In genomic region chrX:1908757-1909156, dm6 we compare ENCODE assay signal across 2 fruit fly cellular contexts.
TF ChIP-seq lines count a peak whose summit lies in the region.

Gene Edem1 (minus strand): TSS chrX:1908827.
Gene Rbcn-3B (plus strand): TSS chrX:1908920.

TF ChIP-seq in whole organism, embryonic, 481 proteins besides CTCF, POLR2A, EP300 and RAD21 (continued from another document):
- 0 out of 3 replicates have a peak, but pooled peaks have one; percentile 39 for TF ChIP-seq CG7963 (GFP tag; IDR thresholded peaks at IDR 0.05; lab: Robert Waterston, UW; ENCODE audit: partially characterized antibody)
- TF ChIP-seq inv (GFP tag; IDR thresholded peaks at IDR 0.05; lab: Robert Waterston, UW; ENCODE audit: partially characterized antibody) = peak; percentile 52; the same call in 1 of the 2 replicates
- peak; percentile 15 for TF ChIP-seq Max (GFP tag; optimal IDR thresholded peaks at IDR 0.05; lab: Kevin White, UChicago)
- no peak for TF ChIP-seq MTF-1 (GFP tag; optimal IDR thresholded peaks at IDR 0.05; lab: Kevin White, UChicago; ENCODE audit: borderline replicate concordance)
- TF ChIP-seq Pdp1 (GFP tag; optimal IDR thresholded peaks at IDR 0.05; lab: Kevin White, UChicago) = peak in 1 of 2 experiments; percentile 33
- 0 out of 3 replicates have a peak, but pooled peaks have one; percentile 31 for TF ChIP-seq CG14860 (GFP tag; IDR thresholded peaks at IDR 0.05; lab: Robert Waterston, UW; ENCODE audit: partially characterized antibody)
- no peak for TF ChIP-seq CG10267 (tag; optimal IDR thresholded peaks at IDR 0.05; lab: Kevin White, UChicago)
- peak; percentile 44 for TF ChIP-seq CG13287 (GFP tag; IDR thresholded peaks at IDR 0.05; lab: Robert Waterston, UW; ENCODE audit: partially characterized antibody)
- no peak for TF ChIP-seq CG7987 (GFP tag; optimal IDR thresholded peaks at IDR 0.05; lab: Kevin White, UChicago)
- TF ChIP-seq YL-1 (GFP tag; optimal IDR thresholded peaks at IDR 0.05; lab: Kevin White, UChicago) = peak; percentile 41
- TF ChIP-seq Med (GFP tag; lab: Kevin White, UChicago) = peak; percentile 61
- TF ChIP-seq CG16863 (GFP tag; optimal IDR thresholded peaks at IDR 0.05; lab: Kevin White, UChicago) = no peak
- TF ChIP-seq bsh (GFP tag; optimal IDR thresholded peaks at IDR 0.05; lab: Kevin White, UChicago) = peak in 1 of 2 experiments; percentile 62
- TF ChIP-seq vnd (GFP tag; IDR thresholded peaks at IDR 0.05; lab: Robert Waterston, UW; ENCODE audit: partially characterized antibody) = peak; percentile 40; the same call in 1 of the 3 replicates
- TF ChIP-seq MBD-R2 (GFP tag; IDR thresholded peaks at IDR 0.05; lab: Robert Waterston, UW) = peak; percentile 46
- peak; percentile 38 for TF ChIP-seq pzg (GFP tag; optimal IDR thresholded peaks at IDR 0.05; lab: Kevin White, UChicago)
- peak; percentile 69 for TF ChIP-seq nom (GFP tag; optimal IDR thresholded peaks at IDR 0.05; lab: Kevin White, UChicago)
- TF ChIP-seq Opbp (GFP tag; IDR thresholded peaks at IDR 0.05; lab: Robert Waterston, UW; ENCODE audit: partially characterized antibody) = peak; percentile 36; the same call in 1 of the 3 replicates
- no peak for TF ChIP-seq Side (GFP tag; optimal IDR thresholded peaks at IDR 0.05; lab: Kevin White, UChicago)
- TF ChIP-seq CG30431 (GFP tag; optimal IDR thresholded peaks at IDR 0.05; lab: Kevin White, UChicago) = no peak
- TF ChIP-seq Doc3 (GFP tag; IDR thresholded peaks at IDR 0.05; lab: Robert Waterston, UW; ENCODE audit: partially characterized antibody) = peak; percentile 45; the same call in 1 of the 3 replicates
- TF ChIP-seq MESR4 (GFP tag; optimal IDR thresholded peaks at IDR 0.05; lab: Kevin White, UChicago) = peak; percentile 88
- peak; percentile 43 for TF ChIP-seq hbn (GFP tag; IDR thresholded peaks at IDR 0.05; lab: Robert Waterston, UW; ENCODE audit: partially characterized antibody)
- peak; percentile 14; the same call in 1 of the 2 replicates for TF ChIP-seq Drgx (GFP tag; IDR thresholded peaks at IDR 0.05; lab: Robert Waterston, UW)
- peak; percentile 82 for TF ChIP-seq cg (GFP tag; optimal IDR thresholded peaks at IDR 0.05; lab: Kevin White, UChicago)
- TF ChIP-seq dm (GFP tag; optimal IDR thresholded peaks at IDR 0.05; lab: Kevin White, UChicago) = peak; percentile 36
- peak; percentile 12 for TF ChIP-seq HmgZ (tag; optimal IDR thresholded peaks at IDR 0.05; lab: Kevin White, UChicago)
- no peak for TF ChIP-seq exex (tag; optimal IDR thresholded peaks at IDR 0.05; lab: Kevin White, UChicago)
- TF ChIP-seq lab (GFP tag; optimal IDR thresholded peaks at IDR 0.05; lab: Kevin White, UChicago) = peak; percentile 16
- no peak for TF ChIP-seq CG5953 (GFP tag; IDR thresholded peaks at IDR 0.05; lab: Robert Waterston, UW)
- peak; percentile 49; the same call in 2 of the 3 replicates for TF ChIP-seq knrl (GFP tag; IDR thresholded peaks at IDR 0.05; lab: Robert Waterston, UW; ENCODE audit: partially characterized antibody)
- TF ChIP-seq lbe (GFP tag; optimal IDR thresholded peaks at IDR 0.05; lab: Kevin White, UChicago) = peak; percentile 12
- TF ChIP-seq CG5180 (GFP tag; optimal IDR thresholded peaks at IDR 0.05; lab: Kevin White, UChicago) = peak; percentile 77
- peak; percentile 45; the same call in 2 of the 4 replicates for TF ChIP-seq Dll (GFP tag; IDR thresholded peaks at IDR 0.05; lab: Robert Waterston, UW; ENCODE audit: partially characterized antibody)
- peak; percentile 19 for TF ChIP-seq Sry-δ (GFP tag; optimal IDR thresholded peaks at IDR 0.05; lab: Kevin White, UChicago)
- 0 out of 3 replicates have a peak, but pooled peaks have one; percentile 42 for TF ChIP-seq HLH4C (GFP tag; IDR thresholded peaks at IDR 0.05; lab: Robert Waterston, UW; ENCODE audit: partially characterized antibody)
- TF ChIP-seq unc-4 (GFP tag; IDR thresholded peaks at IDR 0.05; lab: Robert Waterston, UW; ENCODE audit: partially characterized antibody) = 0 out of 2 replicates have a peak, but pooled peaks have one; percentile 32
- TF ChIP-seq crol (GFP tag; IDR thresholded peaks at IDR 0.05; lab: Robert Waterston, UW) = peak; percentile 56; the same call in 1 of the 2 replicates
- no peak for TF ChIP-seq Dp (GFP tag; optimal IDR thresholded peaks at IDR 0.05; lab: Kevin White, UChicago)
- TF ChIP-seq cad (GFP tag; optimal IDR thresholded peaks at IDR 0.05; lab: Kevin White, UChicago) = no peak
- peak; percentile 34 for TF ChIP-seq Fer1 (GFP tag; optimal IDR thresholded peaks at IDR 0.05; lab: Kevin White, UChicago)
- TF ChIP-seq CG15479 (GFP tag; optimal IDR thresholded peaks at IDR 0.05; lab: Kevin White, UChicago) = peak; percentile 23
- TF ChIP-seq CG6791 (GFP tag; IDR thresholded peaks at IDR 0.05; lab: Robert Waterston, UW; ENCODE audit: partially characterized antibody) = peak; percentile 67; the same call in 2 of the 3 replicates
- peak; percentile 9 for TF ChIP-seq CG8924 (tag; optimal IDR thresholded peaks at IDR 0.05; lab: Kevin White, UChicago)
- TF ChIP-seq CG2116 (GFP tag; optimal IDR thresholded peaks at IDR 0.05; lab: Kevin White, UChicago) = peak; percentile 61
- peak; percentile 45 for TF ChIP-seq CG15514 (GFP tag; optimal IDR thresholded peaks at IDR 0.05; lab: Kevin White, UChicago)
- peak; percentile 77 for TF ChIP-seq CG3995 (GFP tag; optimal IDR thresholded peaks at IDR 0.05; lab: Kevin White, UChicago)
- TF ChIP-seq CG18619 (GFP tag; optimal IDR thresholded peaks at IDR 0.05; lab: Kevin White, UChicago) = no peak
- TF ChIP-seq tin (GFP tag; optimal IDR thresholded peaks at IDR 0.05; lab: Kevin White, UChicago) = no peak
- TF ChIP-seq Dip3 (GFP tag; optimal IDR thresholded peaks at IDR 0.05; lab: Kevin White, UChicago) = no peak
- no peak for TF ChIP-seq Atf-2 (GFP tag; optimal IDR thresholded peaks at IDR 0.05; lab: Kevin White, UChicago)
- peak; percentile 38 for TF ChIP-seq Bgb (GFP tag; IDR thresholded peaks at IDR 0.05; lab: Robert Waterston, UW; ENCODE audit: partially characterized antibody)
- peak; percentile 53 for TF ChIP-seq Scr (GFP tag; IDR thresholded peaks at IDR 0.05; lab: Robert Waterston, UW; ENCODE audit: partially characterized antibody)
- peak; percentile 68 for TF ChIP-seq BEAF-32 (GFP tag; optimal IDR thresholded peaks at IDR 0.05; lab: Kevin White, UChicago)

TF ChIP-seq in whole organism, prepupa, 60 proteins besides CTCF, POLR2A, EP300 and RAD21 (continued from another document):
- TF ChIP-seq CG11294 (GFP tag; IDR thresholded peaks at IDR 0.05; lab: Robert Waterston, UW) = no peak
- TF ChIP-seq CG6163 (GFP tag; IDR thresholded peaks at IDR 0.05; lab: Robert Waterston, UW) = peak; percentile 45; the same call in 1 of the 3 replicates
- no peak for TF ChIP-seq fd59A (GFP tag; optimal IDR thresholded peaks at IDR 0.05; lab: Kevin White, UChicago)
- TF ChIP-seq CG9139 (GFP tag; optimal IDR thresholded peaks at IDR 0.05; lab: Kevin White, UChicago) = peak; percentile 40
- TF ChIP-seq spab (GFP tag; optimal IDR thresholded peaks at IDR 0.05; lab: Kevin White, UChicago) = no peak
- no peak for TF ChIP-seq pdm3 (GFP tag; optimal IDR thresholded peaks at IDR 0.05; lab: Kevin White, UChicago)
- no peak for TF ChIP-seq CG8319 (GFP tag; optimal IDR thresholded peaks at IDR 0.05; lab: Kevin White, UChicago)
- no peak for TF ChIP-seq Gug (GFP tag; IDR thresholded peaks at IDR 0.05; lab: Robert Waterston, UW)
- peak; percentile 58; the same call in 1 of the 2 replicates for TF ChIP-seq CG15336 (GFP tag; IDR thresholded peaks at IDR 0.05; lab: Robert Waterston, UW)
- no peak for TF ChIP-seq CG32006 (GFP tag; optimal IDR thresholded peaks at IDR 0.05; lab: Kevin White, UChicago)
- peak; percentile 64 for TF ChIP-seq CG1621 (tag; optimal IDR thresholded peaks at IDR 0.05; lab: Kevin White, UChicago)
- peak; percentile 27 for TF ChIP-seq CG6854 (GFP tag; optimal IDR thresholded peaks at IDR 0.05; lab: Kevin White, UChicago)
- no peak for TF ChIP-seq Ets21C (GFP tag; optimal IDR thresholded peaks at IDR 0.05; lab: Kevin White, UChicago)
- TF ChIP-seq esn (GFP tag; optimal IDR thresholded peaks at IDR 0.05; lab: Kevin White, UChicago) = peak; percentile 16
- TF ChIP-seq Ets96B (tag; optimal IDR thresholded peaks at IDR 0.05; lab: Kevin White, UChicago) = peak; percentile 47
- TF ChIP-seq CG8119 (GFP tag; IDR thresholded peaks at IDR 0.05; lab: Robert Waterston, UW) = peak; percentile 76
- TF ChIP-seq Hr38 (GFP tag; optimal IDR thresholded peaks at IDR 0.05; lab: Kevin White, UChicago) = no peak
- TF ChIP-seq Eip78C (GFP tag; lab: Kevin White, UChicago) = no peak
- no peak for TF ChIP-seq Eip75B (GFP tag; optimal IDR thresholded peaks at IDR 0.05; lab: Kevin White, UChicago)
